Worm (Caenorhabditis elegans): ENCODE results near the gene kbp-2.
A peak's percentile ranks its signal among the peaks of the same experiment; 100 is the strongest.

kbp-2 gene

ce11 chrIII:4932203-4932699 lies 28.6 kb upstream of the kbp-2 start, which contains the start of the genes C26E6.12 and eri-9:
Gene C26E6.12 (minus strand): TSS chrIII:4932253.
Gene eri-9 (plus strand): TSS chrIII:4932450.
- TF ChIP-seq mdl-1 (tag; optimal IDR thresholded peaks at IDR 0.05) (no peak), nhr-25 (tag; optimal IDR thresholded peaks at IDR 0.05) (no peak), crh-2 (tag; optimal IDR thresholded peaks at IDR 0.05) (no peak), nhr-77 (tag; optimal IDR thresholded peaks at IDR 0.05) (no peak), lin-11 (tag; optimal IDR thresholded peaks at IDR 0.05) (no peak), zag-1 (tag; optimal IDR thresholded peaks at IDR 0.05) (no peak)

ce11 chrIII:4930154-4930679 lies 26.5 kb upstream of the kbp-2 start, which contains the start of gene set-2:
Gene set-2 (minus strand): TSS chrIII:4930204.
- TF ChIP-seq nhr-129 (tag; optimal IDR thresholded peaks at IDR 0.05) (no peak), crh-2 (tag; optimal IDR thresholded peaks at IDR 0.05) (peak; percentile 70), unc-55 (GFP tag; optimal IDR thresholded peaks at IDR 0.05) (peak; percentile 60), sma-3 (GFP tag; optimal IDR thresholded peaks at IDR 0.05) (peak; percentile 57), nhr-23 (tag; optimal IDR thresholded peaks at IDR 0.05) (no peak), sma-9 (GFP tag; optimal IDR thresholded peaks at IDR 0.05) (peak; percentile 38), sma-9 (tag; optimal IDR thresholded peaks at IDR 0.05) (no peak), nhr-25 (tag; optimal IDR thresholded peaks at IDR 0.05) (peak; percentile 64), sem-4 (tag; optimal IDR thresholded peaks at IDR 0.05) (peak; percentile 16), mbf-1 (tag; optimal IDR thresholded peaks at IDR 0.05) (no peak), lsy-2 (tag; optimal IDR thresholded peaks at IDR 0.05) (peak; percentile 6 to 76), C34F6.9 (tag; optimal IDR thresholded peaks at IDR 0.05) (peak; percentile 52), ceh-16 (tag; optimal IDR thresholded peaks at IDR 0.05) (no peak), gmeb-1 (tag; optimal IDR thresholded peaks at IDR 0.05) (peak; percentile 92), F13H6.1 (tag; optimal IDR thresholded peaks at IDR 0.05) (peak; percentile 65), fos-1 (tag; optimal IDR thresholded peaks at IDR 0.05) (peak; percentile 14), dmd-4 (tag; optimal IDR thresholded peaks at IDR 0.05) (no peak), egl-27 (tag; optimal IDR thresholded peaks at IDR 0.05) (no peak), lin-11 (tag; optimal IDR thresholded peaks at IDR 0.05) (peak; percentile 28), ztf-4 (tag; optimal IDR thresholded peaks at IDR 0.05) (peak; percentile 2), snpc-4 (tag; optimal IDR thresholded peaks at IDR 0.05) (no peak), lin-13 (GFP tag; optimal IDR thresholded peaks at IDR 0.05) (peak; percentile 64)

ce11 chrIII:4924134-4924533 lies 20.4 kb upstream of the kbp-2 start:
- TF ChIP-seq elt-1 (tag; optimal IDR thresholded peaks at IDR 0.05) (no peak), lin-11 (tag; optimal IDR thresholded peaks at IDR 0.05) (no peak), sma-9 (GFP tag; optimal IDR thresholded peaks at IDR 0.05) (no peak), sma-9 (tag; optimal IDR thresholded peaks at IDR 0.05) (no peak), egl-27 (tag; optimal IDR thresholded peaks at IDR 0.05) (no peak), C34F6.9 (tag; optimal IDR thresholded peaks at IDR 0.05) (no peak), F13H6.1 (tag; optimal IDR thresholded peaks at IDR 0.05) (no peak), unc-55 (GFP tag; optimal IDR thresholded peaks at IDR 0.05) (no peak), sem-4 (tag; optimal IDR thresholded peaks at IDR 0.05) (no peak), ztf-1 (GFP tag; conservative IDR thresholded peaks at IDR 0.05) (no peak), skn-1 (tag; optimal IDR thresholded peaks at IDR 0.05) (no peak), ceh-16 (tag; optimal IDR thresholded peaks at IDR 0.05) (no peak), ZK546.5 (tag; optimal IDR thresholded peaks at IDR 0.05) (no peak), fos-1 (tag; optimal IDR thresholded peaks at IDR 0.05) (no peak)

ce11 chrIII:4922020-4922419 lies 18.3 kb upstream of the kbp-2 start, which contains the start of gene mmab-1:
Gene mmab-1 (minus strand): TSS chrIII:4922114.
- TF ChIP-seq nhr-25 (tag; optimal IDR thresholded peaks at IDR 0.05): peak; percentile 20
- peak; percentile 1 for TF ChIP-seq F13H6.1 (tag; optimal IDR thresholded peaks at IDR 0.05)
- peak; percentile 23 for TF ChIP-seq gmeb-1 (tag; optimal IDR thresholded peaks at IDR 0.05)
- peak in 1 of 2 experiments; percentile 46 for TF ChIP-seq lsy-2 (tag; optimal IDR thresholded peaks at IDR 0.05)
- peak; percentile 69 for TF ChIP-seq sma-3 (GFP tag; optimal IDR thresholded peaks at IDR 0.05)
- TF ChIP-seq lin-11 (tag; optimal IDR thresholded peaks at IDR 0.05): peak; percentile 57

- TF ChIP-seq mbf-1 (tag; optimal IDR thresholded peaks at IDR 0.05) (no peak), peb-1 (tag; optimal IDR thresholded peaks at IDR 0.05) (no peak), ceh-16 (tag; optimal IDR thresholded peaks at IDR 0.05) (no peak), aly-2 (tag; optimal IDR thresholded peaks at IDR 0.05) (no peak), elt-3 (tag; optimal IDR thresholded peaks at IDR 0.05) (no peak), gmeb-1 (tag; optimal IDR thresholded peaks at IDR 0.05) (no peak), lin-11 (tag; optimal IDR thresholded peaks at IDR 0.05) (no peak), lsy-2 (tag; optimal IDR thresholded peaks at IDR 0.05) (no peak), elt-1 (tag; optimal IDR thresholded peaks at IDR 0.05) (no peak), nhr-25 (tag; optimal IDR thresholded peaks at IDR 0.05) (no peak), nhr-6 (tag; optimal IDR thresholded peaks at IDR 0.05) (no peak)
Measured at ce11 chrIII:4920221-4920620, 16.5 kb upstream of the kbp-2 start, which contains the start of gene ula-1. Gene ula-1 (minus strand): TSS chrIII:4920321.
